Fruit fly (Drosophila melanogaster) whole organism, embryonic: ENCODE measurements around the gene mTTF.

Experiments
- Asciz ChIP-seq: fragments of 200-800 bp; sonication (Bioruptor generic); optimal IDR thresholded peaks from 2 replicates; lab custom pipeline; 2017; ENCODE audit warnings: missing biosample characterization, mild to moderate bottlenecking, missing genetic modification characterization, missing genetic modification reagents
- Awh ChIP-seq: fragments of 200-800 bp; sonication (Bioruptor generic); IDR thresholded peaks from 2 replicates; pipeline ENCODE4, ENCODE4 v1.3.6; 2022; ENCODE audit warnings: missing biosample characterization, missing genetic modification characterization
- C15 ChIP-seq: fragments of 200-800 bp; sonication (Bioruptor generic); IDR thresholded peaks from 3 replicates; pipeline ENCODE4 v1.3.6; 2022; ENCODE audit warnings: missing biosample characterization, missing genetic modification characterization
- CG11456 ChIP-seq: fragments of 200-800 bp; sonication (Bioruptor generic); IDR thresholded peaks from 3 replicates; pipeline ENCODE4 v1.3.6; 2022; ENCODE audit warnings: missing biosample characterization, missing genetic modification characterization
- CG12219 ChIP-seq: fragments of 200-800 bp; sonication (Bioruptor generic); optimal IDR thresholded peaks from 3 replicates; lab custom pipeline; 2018; ENCODE audit warnings: missing biosample characterization, mild to moderate bottlenecking, missing genetic modification characterization
- CG12659 ChIP-seq: fragments of 200-800 bp; sonication (Bioruptor generic); optimal IDR thresholded peaks from 3 replicates; lab custom pipeline; 2017; ENCODE audit warnings: mild to moderate bottlenecking, missing biosample characterization, missing genetic modification reagents, missing genetic modification characterization
- CG14965 ChIP-seq: fragments of 200-800 bp; sonication (Bioruptor generic); optimal IDR thresholded peaks from 2 replicates; lab custom pipeline; 2016; ENCODE audit warnings: missing biosample characterization, missing genetic modification characterization, borderline replicate concordance
- CG15479 ChIP-seq: fragments of 200-800 bp; sonication (Bioruptor generic); optimal IDR thresholded peaks from 3 replicates; lab custom pipeline; 2019; ENCODE audit warnings: missing biosample characterization, mild to moderate bottlenecking, missing genetic modification characterization, moderate library complexity
- CG1603 ChIP-seq: fragments of 200-800 bp; sonication (Bioruptor generic); optimal IDR thresholded peaks from 2 replicates; lab custom pipeline; 2019; ENCODE audit warnings: missing biosample characterization, mild to moderate bottlenecking, missing genetic modification characterization, moderate library complexity
- CG17385 ChIP-seq: fragments of 200-800 bp; sonication (Bioruptor generic); optimal IDR thresholded peaks from 3 replicates; lab custom pipeline; 2018; ENCODE audit warnings: missing biosample characterization, mild to moderate bottlenecking, missing genetic modification characterization
- CG2199 ChIP-seq: fragments of 200-800 bp; sonication (Bioruptor generic); IDR thresholded peaks from 3 replicates; pipeline ENCODE4 v1.3.6; 2022; ENCODE audit warnings: missing biosample characterization, missing genetic modification characterization
- CG30403 ChIP-seq: fragments of 200-800 bp; sonication (Bioruptor generic); optimal IDR thresholded peaks from 3 replicates; lab custom pipeline; 2016; ENCODE audit warnings: missing biosample characterization, missing genetic modification characterization
- CG33213 ChIP-seq: fragments of 200-800 bp; sonication (Bioruptor generic); optimal IDR thresholded peaks from 3 replicates; lab custom pipeline; 2016; ENCODE audit warnings: missing biosample characterization, missing genetic modification characterization
- CG4328 ChIP-seq: fragments of 200-800 bp; sonication (Bioruptor generic); optimal IDR thresholded peaks from 3 replicates; lab custom pipeline; 2017; ENCODE audit warnings: missing biosample characterization, missing genetic modification reagents, missing genetic modification characterization
- CG4360 ChIP-seq: fragments of 200-800 bp; sonication (Bioruptor generic); IDR thresholded peaks from 2 replicates; pipeline ENCODE4 v1.3.6; 2022; ENCODE audit warnings: missing biosample characterization, missing genetic modification characterization
- CG5245 ChIP-seq: fragments of 200-800 bp; sonication (Bioruptor generic); optimal IDR thresholded peaks from 3 replicates; lab custom pipeline; 2016; ENCODE audit warnings: missing biosample characterization, missing genetic modification characterization
- CG6854 ChIP-seq: fragments of 200-800 bp; sonication (Bioruptor generic); optimal IDR thresholded peaks from 3 replicates; lab custom pipeline; 2017; ENCODE audit warnings: missing biosample characterization, mild to moderate bottlenecking, missing genetic modification characterization
- CG8281 ChIP-seq: fragments of 200-800 bp; sonication (Bioruptor generic); optimal IDR thresholded peaks from 2 replicates; lab custom pipeline; 2018; ENCODE audit warnings: missing biosample characterization, mild to moderate bottlenecking, missing genetic modification characterization, moderate library complexity
- Dad ChIP-seq: fragments of 200-800 bp; sonication (Bioruptor generic); optimal IDR thresholded peaks from 3 replicates; lab custom pipeline; 2016; ENCODE audit warnings: missing biosample characterization, missing genetic modification characterization
- Dref ChIP-seq: fragments of 200-800 bp; sonication (Bioruptor generic); IDR thresholded peaks from 2 replicates; pipeline ENCODE4 v1.3.6; 2022; ENCODE audit warnings: missing biosample characterization, missing genetic modification characterization
- Eip74EF ChIP-seq, 2 experiments: fragments of 200-800 bp in 1 of 2; fragments of >200 bp in 1 of 2; sonication (Bioruptor generic) in 1 of 2; optimal IDR thresholded peaks; 2 replicates each; lab custom pipeline; 2017 to 2019; ENCODE audit warnings: missing biosample characterization in 2 of 2, missing genetic modification characterization in 2 of 2, mild to moderate bottlenecking in 1 of 2, moderate library complexity in 1 of 2
- Fer1 ChIP-seq: fragments of 200-800 bp; sonication (Bioruptor generic); optimal IDR thresholded peaks from 2 replicates; lab custom pipeline; 2017; ENCODE audit warnings: missing biosample characterization, mild to moderate bottlenecking, missing genetic modification characterization
- Gsc ChIP-seq: fragments of 200-800 bp; sonication (Bioruptor generic); IDR thresholded peaks from 2 replicates; pipeline ENCODE4 v1.3.6; 2022; ENCODE audit warnings: missing biosample characterization, missing genetic modification characterization
- Hr51 ChIP-seq, 2 experiments: fragments of 200-800 bp; sonication (Bioruptor generic); optimal IDR thresholded peaks; 2 replicates in 1 of 2; 3 replicates in 1 of 2; lab custom pipeline; 2016 to 2018; ENCODE audit warnings: missing biosample characterization in 2 of 2, missing genetic modification characterization in 2 of 2, mild to moderate bottlenecking in 1 of 2, moderate library complexity in 1 of 2
- Kr ChIP-seq: fragments of 200-800 bp; sonication (Bioruptor generic); optimal IDR thresholded peaks from 2 replicates; lab custom pipeline; 2017; ENCODE audit warnings: missing biosample characterization, mild to moderate bottlenecking, missing genetic modification characterization
- MTF-1 ChIP-seq: fragments of 200-800 bp; sonication (Bioruptor generic); optimal IDR thresholded peaks from 2 replicates; lab custom pipeline; 2018; ENCODE audit warnings: missing biosample characterization, mild to moderate bottlenecking, missing genetic modification characterization, borderline replicate concordance
- Med ChIP-seq: fragments of 200-800 bp; sonication (Bioruptor generic); peaks from one replicate; lab custom pipeline; 2016; ENCODE audit warnings: missing biosample characterization, missing genetic modification characterization, mild to moderate bottlenecking, inconsistent platforms, moderate library complexity
- Meics ChIP-seq: fragments of 200-800 bp; sonication (Bioruptor generic); optimal IDR thresholded peaks from 2 replicates; lab custom pipeline; 2017; ENCODE audit warnings: missing biosample characterization, mild to moderate bottlenecking, missing genetic modification characterization
- Pdp1 ChIP-seq, 2 experiments: fragments of 200-800 bp; sonication (Bioruptor generic); optimal IDR thresholded peaks; 3 replicates each; lab custom pipeline; 2016; ENCODE audit warnings: missing biosample characterization in 2 of 2, missing genetic modification characterization in 2 of 2, mild to moderate bottlenecking in 1 of 2, moderate library complexity in 1 of 2
- Sox102F ChIP-seq: fragments of 200-800 bp; sonication (Bioruptor generic); optimal IDR thresholded peaks from 2 replicates; lab custom pipeline; 2018; ENCODE audit warnings: missing biosample characterization, mild to moderate bottlenecking, missing genetic modification characterization, moderate library complexity
- Xrp1 ChIP-seq: fragments of 200-800 bp; sonication (Bioruptor generic); IDR thresholded peaks from 2 replicates; pipeline ENCODE4 v1.3.6; 2022; ENCODE audit warnings: missing biosample characterization, missing genetic modification characterization
- btn ChIP-seq: fragments of 200-800 bp; sonication (Bioruptor generic); optimal IDR thresholded peaks from 2 replicates; lab custom pipeline; 2016; ENCODE audit warnings: missing biosample characterization, missing genetic modification characterization
- cg ChIP-seq: fragments of 200-800 bp; sonication (Bioruptor generic); optimal IDR thresholded peaks from 3 replicates; lab custom pipeline; 2019; ENCODE audit warnings: missing biosample characterization, mild to moderate bottlenecking, missing genetic modification characterization, moderate library complexity
- corto ChIP-seq: fragments of 200-800 bp; sonication (Bioruptor generic); optimal IDR thresholded peaks from 2 replicates; lab custom pipeline; 2016; ENCODE audit warnings: missing biosample characterization, mild to moderate bottlenecking, missing genetic modification characterization, moderate library complexity
- fu2 ChIP-seq: fragments of 200-800 bp; sonication (Bioruptor generic); optimal IDR thresholded peaks from 2 replicates; lab custom pipeline; 2016; ENCODE audit warnings: missing biosample characterization, missing genetic modification characterization
- gcm ChIP-seq: fragments of 200-800 bp; sonication (Bioruptor generic); optimal IDR thresholded peaks from 2 replicates; lab custom pipeline; 2019; ENCODE audit warnings: missing biosample characterization, mild to moderate bottlenecking, missing genetic modification characterization, moderate library complexity
- hkb ChIP-seq, 2 experiments: fragments of 200-800 bp in 1 of 2; fragments of >200 bp in 1 of 2; sonication (Bioruptor generic) in 1 of 2; IDR thresholded peaks in 1 of 2; optimal IDR thresholded peaks in 1 of 2; 2 replicates each; pipeline versions ENCODE4 v1.3.6 to Lab custom; 2017 to 2022; ENCODE audit warnings: missing biosample characterization in 1 of 2, missing genetic modification characterization in 1 of 2
- hth ChIP-seq: fragments of >200 bp; optimal IDR thresholded peaks from 2 replicates; lab custom pipeline; 2017; ENCODE audit warnings: inconsistent platforms
- lab ChIP-seq: fragments of 200-800 bp; sonication (Bioruptor generic); optimal IDR thresholded peaks from 3 replicates; lab custom pipeline; 2017; ENCODE audit warnings: missing biosample characterization, missing genetic modification characterization, mild to moderate bottlenecking, moderate library complexity, missing genetic modification reagents
- mam ChIP-seq: fragments of 200-800 bp; sonication (Bioruptor generic); optimal IDR thresholded peaks from 3 replicates; lab custom pipeline; 2016; ENCODE audit warnings: missing biosample characterization, missing genetic modification characterization
- mirr ChIP-seq: fragments of 200-800 bp; sonication (Bioruptor generic); optimal IDR thresholded peaks from 3 replicates; lab custom pipeline; 2018; ENCODE audit warnings: missing biosample characterization, mild to moderate bottlenecking, missing genetic modification characterization
- org-1 ChIP-seq: fragments of 200-800 bp; sonication (Bioruptor generic); optimal IDR thresholded peaks from 2 replicates; lab custom pipeline; 2017; ENCODE audit warnings: missing biosample characterization, missing genetic modification characterization
- peb ChIP-seq: fragments of 200-800 bp; sonication (Bioruptor generic); IDR thresholded peaks from 2 replicates; pipeline ENCODE4 v1.3.6; 2022; ENCODE audit warnings: missing biosample characterization, missing genetic modification characterization
- pho ChIP-seq: fragments of 200-800 bp; sonication (Bioruptor generic); optimal IDR thresholded peaks from 2 replicates; lab custom pipeline; 2016; ENCODE audit warnings: missing biosample characterization, missing genetic modification characterization
- pita ChIP-seq: fragments of 200-800 bp; sonication (Bioruptor generic); optimal IDR thresholded peaks from 2 replicates; lab custom pipeline; 2017; ENCODE audit warnings: missing biosample characterization, mild to moderate bottlenecking, missing genetic modification characterization
- sens-2 ChIP-seq: fragments of 200-800 bp; sonication (Bioruptor generic); IDR thresholded peaks from 2 replicates; pipeline ENCODE4 v1.3.6; 2022; ENCODE audit warnings: missing biosample characterization, missing genetic modification characterization
- stwl ChIP-seq: fragments of 200-800 bp; sonication (Bioruptor generic); optimal IDR thresholded peaks from 3 replicates; lab custom pipeline; 2018; ENCODE audit warnings: missing biosample characterization, mild to moderate bottlenecking, missing genetic modification characterization, moderate library complexity
- sug ChIP-seq: fragments of 200-800 bp; optimal IDR thresholded peaks from 2 replicates; lab custom pipeline; 2019; ENCODE audit warnings: missing biosample characterization, mild to moderate bottlenecking, missing genetic modification characterization, moderate library complexity
- tin ChIP-seq: fragments of 200-800 bp; sonication (Bioruptor generic); optimal IDR thresholded peaks from 3 replicates; lab custom pipeline; 2016; ENCODE audit warnings: missing biosample characterization, missing genetic modification characterization
- tx ChIP-seq: fragments of 200-800 bp; sonication (Bioruptor generic); optimal IDR thresholded peaks from 2 replicates; lab custom pipeline; 2016; ENCODE audit warnings: missing biosample characterization, missing genetic modification characterization

mTTF gene

DNA sequence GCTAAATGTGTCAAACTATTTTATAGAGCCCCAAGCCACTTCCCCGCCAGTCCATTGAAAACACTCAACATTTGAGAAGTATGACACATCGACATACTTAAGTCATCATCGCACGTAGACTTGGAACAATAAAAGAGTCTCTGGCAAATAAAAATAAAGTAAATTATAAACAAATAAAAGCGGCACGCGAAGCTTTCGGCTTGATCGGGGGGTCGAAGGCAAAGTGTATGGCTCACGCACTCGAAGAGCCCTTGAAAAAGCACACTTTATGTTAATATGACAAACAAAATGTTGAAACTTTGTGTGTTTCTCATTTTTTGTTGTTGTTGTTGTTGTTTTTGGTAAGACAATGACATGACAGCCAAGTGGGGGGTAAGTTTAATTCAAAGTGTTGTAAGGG is 47.7 kb upstream of the mTTF start:
- TF ChIP-seq cg (GFP tag; lab: Kevin White, UChicago) (no peak), CG11456 (no peak), CG8281 (tag; lab: Kevin White, UChicago) (peak; percentile 16), stwl (no peak), Med (GFP tag; lab: Kevin White, UChicago) (peak; percentile 48), CG12219 (GFP tag; lab: Kevin White, UChicago) (no peak), CG5245 (GFP tag; lab: Kevin White, UChicago) (no peak), pita (GFP tag; lab: Kevin White, UChicago) (no peak), hkb (optimal IDR thresholded peaks at IDR 0.05; lab: Kevin White, UChicago) (no peak), hkb (GFP tag; IDR thresholded peaks at IDR 0.05; lab: Robert Waterston, UW) (0 out of 2 replicates have a peak, but pooled peaks have one; percentile 27), CG15479 (GFP tag; lab: Kevin White, UChicago) (no peak), C15 (GFP tag; lab: Robert Waterston, UW) (no peak), Kr (no peak), hth (lab: Kevin White, UChicago) (no peak), Sox102F (GFP tag; lab: Kevin White, UChicago) (peak; percentile 29), lab (GFP tag; lab: Kevin White, UChicago) (peak; percentile 61), Gsc (GFP tag; lab: Robert Waterston, UW) (no peak), CG2199 (GFP tag; lab: Robert Waterston, UW) (0 out of 3 replicates have a peak, but pooled peaks have one; percentile 36), Awh (GFP tag; lab: Robert Waterston, UW) (no peak), pho (GFP tag; lab: Kevin White, UChicago) (no peak), Pdp1 (GFP tag; optimal IDR thresholded peaks at IDR 0.05; lab: Kevin White, UChicago) (no peak), btn (GFP tag; lab: Kevin White, UChicago) (no peak), mirr (GFP tag; lab: Kevin White, UChicago) (peak; percentile 46), sug (peak; percentile 61), CG14965 (no peak), Xrp1 (GFP tag; lab: Robert Waterston, UW) (peak; percentile 18; the same call in 1 of the 2 replicates), mam (no peak), MTF-1 (GFP tag; lab: Kevin White, UChicago) (peak; percentile 15), peb (GFP tag; lab: Robert Waterston, UW) (no peak), Hr51 (GFP tag; optimal IDR thresholded peaks at IDR 0.05; lab: Kevin White, UChicago) (no peak), Asciz (GFP tag; lab: Kevin White, UChicago) (peak; percentile 2), corto (GFP tag; lab: Kevin White, UChicago) (no peak), org-1 (GFP tag; lab: Kevin White, UChicago) (no peak), fu2 (GFP tag; lab: Kevin White, UChicago) (no peak), sens-2 (no peak), tin (GFP tag; lab: Kevin White, UChicago) (no peak), CG33213 (no peak), CG6854 (GFP tag; lab: Kevin White, UChicago) (no peak), Dref (GFP tag; lab: Robert Waterston, UW) (no peak), Meics (GFP tag; lab: Kevin White, UChicago) (no peak), gcm (GFP tag; lab: Kevin White, UChicago) (no peak), CG12659 (no peak), Dad (GFP tag; lab: Kevin White, UChicago) (no peak), CG1603 (tag; lab: Kevin White, UChicago) (no peak), Eip74EF (GFP tag; optimal IDR thresholded peaks at IDR 0.05; lab: Kevin White, UChicago) (peak in 1 of 2 experiments; percentile 41), CG4360 (GFP tag; lab: Robert Waterston, UW) (peak; percentile 28; the same call in 1 of the 2 replicates), tx (GFP tag; lab: Kevin White, UChicago) (no peak), CG17385 (GFP tag; lab: Kevin White, UChicago) (no peak), CG4328 (GFP tag; lab: Kevin White, UChicago) (no peak), CG30403 (GFP tag; lab: Kevin White, UChicago) (no peak), Fer1 (GFP tag; lab: Kevin White, UChicago) (peak; percentile 17)
